Fruit fly (Drosophila melanogaster) whole organism, pupa: ENCODE data around the gene blot.

Experiments used
- CG10348 ChIP-seq: fragments of 200-800 bp; sonication (Bioruptor generic); IDR thresholded peaks from 2 replicates; pipeline ENCODE4 v1.3.6; 2022; ENCODE audit warnings: missing biosample characterization, missing genetic modification characterization
- CG12605 ChIP-seq: fragments of 200-800 bp; sonication (Bioruptor generic); IDR thresholded peaks from 2 replicates; pipeline ENCODE4 v1.3.6; 2022; ENCODE audit warnings: missing biosample characterization, missing genetic modification characterization
- CG14655 ChIP-seq: fragments of 200-800 bp; sonication (Bioruptor generic); optimal IDR thresholded peaks from 3 replicates; lab custom pipeline; 2017; ENCODE audit warnings: mild to moderate bottlenecking, missing biosample characterization, missing genetic modification reagents, missing genetic modification characterization
- CG15710 ChIP-seq: fragments of 200-800 bp; sonication (Bioruptor generic); optimal IDR thresholded peaks from 2 replicates; lab custom pipeline; 2018; ENCODE audit warnings: missing biosample characterization, mild to moderate bottlenecking, missing genetic modification characterization, moderate library complexity
- CG17806 ChIP-seq: fragments of 200-800 bp; sonication (Bioruptor generic); optimal IDR thresholded peaks from 2 replicates; lab custom pipeline; 2018; ENCODE audit warnings: missing biosample characterization, mild to moderate bottlenecking, missing genetic modification characterization, moderate library complexity
- CG32121 ChIP-seq: fragments of 200-800 bp; sonication (Bioruptor generic); IDR thresholded peaks from 2 replicates; pipeline ENCODE4 v1.3.6; 2022; ENCODE audit warnings: missing biosample characterization, missing genetic modification characterization
- CG34367 ChIP-seq: fragments of 200-800 bp; sonication (Bioruptor generic); optimal IDR thresholded peaks from 2 replicates; lab custom pipeline; 2018; ENCODE audit warnings: missing biosample characterization, mild to moderate bottlenecking, missing genetic modification characterization
- CG8159 ChIP-seq: fragments of 200-800 bp; sonication (Bioruptor generic); optimal IDR thresholded peaks from 3 replicates; lab custom pipeline; 2018; ENCODE audit warnings: missing biosample characterization, mild to moderate bottlenecking, missing genetic modification characterization, moderate library complexity
- EcR ChIP-seq: fragments of 200-800 bp; sonication (Bioruptor generic); optimal IDR thresholded peaks from 3 replicates; lab custom pipeline; 2019; ENCODE audit warnings: missing biosample characterization, missing genetic modification characterization, mild to moderate bottlenecking, moderate library complexity, missing genetic modification reagents
- Ets98B ChIP-seq: fragments of 200-800 bp; sonication (Bioruptor generic); IDR thresholded peaks from 2 replicates; pipeline ENCODE4 v1.3.6; 2022; ENCODE audit warnings: missing biosample characterization, missing genetic modification characterization
- Snoo ChIP-seq: fragments of 200-800 bp; sonication (Bioruptor generic); optimal IDR thresholded peaks from 3 replicates; lab custom pipeline; 2017; ENCODE audit warnings: missing biosample characterization, mild to moderate bottlenecking, missing genetic modification characterization, inconsistent platforms
- rn ChIP-seq: fragments of 200-800 bp; sonication (Bioruptor generic); IDR thresholded peaks from 2 replicates; pipeline ENCODE4 v1.3.6; 2022; ENCODE audit warnings: missing biosample characterization, missing genetic modification characterization

DNA sequence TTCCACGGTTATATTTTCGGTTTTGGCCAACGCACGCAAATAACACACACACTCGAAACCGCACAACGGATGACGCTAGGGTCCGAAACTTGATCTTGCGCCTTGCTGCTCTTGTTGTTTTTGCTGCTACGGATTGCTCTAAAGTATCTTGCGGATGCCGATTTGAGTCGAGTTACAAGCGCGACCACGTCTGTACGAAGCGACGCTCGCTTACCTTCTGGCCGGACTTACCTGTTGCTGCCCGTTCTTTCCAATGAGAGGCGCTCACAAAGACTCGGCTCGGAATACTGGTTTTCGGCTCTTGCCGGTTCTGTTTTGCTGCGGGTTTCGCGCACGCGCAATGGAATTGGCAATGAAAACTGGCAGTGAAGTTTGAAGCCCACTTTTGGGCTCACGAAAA is 42.0 kb downstream of the blot start, which contains the start of gene Cad74A:
- no peak for TF ChIP-seq CG17806 (tag; lab: Kevin White, UChicago)
- no peak for TF ChIP-seq CG14655 (GFP tag; lab: Kevin White, UChicago)
- TF ChIP-seq CG15710 (tag; lab: Kevin White, UChicago), result no peak
- no peak for TF ChIP-seq Snoo (tag; lab: Kevin White, UChicago)
- TF ChIP-seq CG10348, result no peak
- peak; percentile 38 for TF ChIP-seq EcR (GFP tag; lab: Kevin White, UChicago)
- TF ChIP-seq CG12605, result no peak
- peak; percentile 58; the same call in 1 of the 2 replicates for TF ChIP-seq Ets98B (GFP tag; lab: Robert Waterston, UW)
- no peak for TF ChIP-seq CG34367
- no peak for TF ChIP-seq rn
- TF ChIP-seq CG8159 (tag; lab: Kevin White, UChicago), result no peak
- TF ChIP-seq CG32121 (GFP tag; lab: Robert Waterston, UW), result no peak
